Worm (Caenorhabditis elegans) whole organism, L1 larva: ENCODE results near the gene srbc-51.

Source experiments
- egl-27 ChIP-seq, 2 experiments: fragments of 150-350 bp in 1 of 2; sonication (generic microtip); optimal IDR thresholded peaks; 3 replicates each; lab custom pipeline; 2017 to 2018; ENCODE audit warnings: missing biosample characterization in 2 of 2, missing genetic modification characterization in 2 of 2, missing genetic modification reagents in 2 of 2
- unc-62 ChIP-seq: fragments of 150-350 bp; optimal IDR thresholded peaks from 2 replicates; lab custom pipeline; 2014; ENCODE audit warnings: missing biosample characterization, missing genetic modification reagents, missing genetic modification characterization

DNA sequence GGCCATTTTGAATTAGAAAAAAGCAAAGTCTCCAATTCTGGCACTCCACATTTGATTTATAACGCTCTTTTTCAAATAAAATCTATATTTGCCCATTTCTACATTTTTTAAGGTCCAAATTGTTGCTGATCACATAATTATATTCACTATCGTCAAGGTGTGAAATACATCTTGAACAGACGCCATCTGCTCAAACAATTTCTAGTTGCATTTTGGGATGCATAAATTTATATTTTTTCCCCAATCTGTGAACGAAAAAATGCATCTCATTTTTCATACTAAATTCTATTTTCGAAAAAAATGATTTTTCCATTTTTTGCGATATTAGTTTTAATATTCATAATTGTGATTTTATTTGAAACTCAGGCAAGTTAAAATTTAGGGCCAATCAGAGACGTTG is 32.9 kb upstream of the srbc-51 start, which contains the start of gene T26E4.7:
- TF ChIP-seq egl-27 (tag; optimal IDR thresholded peaks at IDR 0.05; lab: Kevin White, UChicago) (no peak), unc-62 (GFP tag; lab: Kevin White, UChicago) (no peak)
